Fruit fly (Drosophila melanogaster): ENCODE results near the gene Trs20.

DNA sequence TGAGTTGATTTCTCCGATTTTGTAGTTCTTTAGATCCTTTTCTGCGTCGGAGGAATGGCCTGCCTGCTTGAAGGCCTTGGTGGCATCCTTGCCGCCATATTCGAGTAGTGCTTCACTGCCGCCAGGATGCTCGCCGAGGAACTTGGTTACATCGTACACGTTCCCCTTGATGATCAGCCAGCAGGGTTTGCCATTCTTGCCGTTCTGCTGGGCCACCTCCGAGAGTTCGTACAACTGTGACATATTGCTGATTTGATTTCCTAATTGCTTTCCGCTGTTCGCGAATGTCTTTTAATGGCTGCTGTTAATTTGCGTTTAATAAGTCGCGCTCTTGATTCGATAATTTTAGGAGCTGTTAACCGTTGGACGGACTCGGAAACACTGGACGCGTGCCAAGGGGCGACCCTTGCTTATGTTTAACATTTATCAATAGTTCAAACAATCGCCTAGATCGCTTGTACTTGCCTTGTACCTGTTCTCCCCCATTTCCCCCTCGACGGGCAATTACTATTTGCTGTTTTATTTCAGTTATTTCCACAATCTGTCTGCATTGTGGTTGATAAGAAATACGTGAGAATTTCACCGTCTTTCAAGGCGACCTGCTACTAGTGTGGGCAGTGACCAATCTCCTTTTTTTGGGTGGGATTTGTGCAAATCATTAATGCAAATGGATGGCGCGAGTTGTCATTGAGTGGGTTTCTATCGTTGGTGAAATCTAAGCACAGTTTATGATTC lies 5.6 kb upstream of the Trs20 start:
- TF ChIP-seq CG8478 (optimal IDR thresholded peaks at IDR 0.05) (no peak), CTCF (optimal IDR thresholded peaks at IDR 0.05) (no peak)

Measured in S2 (cell line).